Worm (Caenorhabditis elegans) whole organism, late embryonic: ENCODE measurements around the gene gck-4.

Experiments used
- ceh-2 ChIP-seq: sonication (generic microtip); optimal IDR thresholded peaks from 2 replicates; lab custom pipeline; 2016; ENCODE audit warnings: missing genotype, missing genetic modification characterization, missing compliant biosample characterization
- fkh-10 ChIP-seq: fragments of 150-350 bp; optimal IDR thresholded peaks from 2 replicates; lab custom pipeline; 2014; ENCODE audit warnings: missing biosample characterization, missing genetic modification reagents, missing genetic modification characterization
- gmeb-2 ChIP-seq: sonication (generic microtip); optimal IDR thresholded peaks from 2 replicates; lab custom pipeline; 2016; ENCODE audit warnings: missing genetic modification characterization, inconsistent platforms, missing compliant biosample characterization
- nhr-11 ChIP-seq: fragments of 150-350 bp; optimal IDR thresholded peaks from 2 replicates; lab custom pipeline; 2014; ENCODE audit warnings: missing biosample characterization, missing genetic modification characterization
- rnt-1 ChIP-seq: sonication (generic microtip); optimal IDR thresholded peaks from 2 replicates; lab custom pipeline; 2016; ENCODE audit warnings: missing genetic modification characterization, missing compliant biosample characterization

DNA sequence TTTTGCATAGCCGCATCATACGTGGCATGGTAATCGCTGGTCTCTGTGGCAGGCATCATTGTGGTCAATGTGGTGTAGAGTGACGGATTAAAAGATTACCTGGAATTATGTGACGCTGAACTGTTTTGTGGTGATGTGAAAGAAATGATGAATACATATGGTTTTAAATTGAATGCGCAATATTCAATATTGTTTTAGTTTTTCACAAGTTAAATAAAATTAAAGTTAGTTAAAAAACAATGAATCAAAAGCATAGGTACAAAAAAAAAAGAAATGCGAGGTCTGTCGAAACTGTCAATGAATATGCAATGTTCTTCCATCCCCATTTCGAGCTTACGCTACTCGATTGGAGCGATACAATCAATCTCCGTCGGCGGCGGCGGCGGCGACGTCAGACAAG is 34.9 kb downstream of the gck-4 start, which contains the start of gene K02D3.2:
- TF ChIP-seq nhr-11: no peak
- no peak for TF ChIP-seq gmeb-2 (tag; lab: Kevin White, UChicago)
- TF ChIP-seq ceh-2 (tag; lab: Kevin White, UChicago): no peak
- no peak for TF ChIP-seq fkh-10
- no peak for TF ChIP-seq rnt-1 (tag; lab: Kevin White, UChicago)
